Worm (Caenorhabditis elegans): Measurements from ENCODE around the gene eri-3.

The eri-3 gene

DNA sequence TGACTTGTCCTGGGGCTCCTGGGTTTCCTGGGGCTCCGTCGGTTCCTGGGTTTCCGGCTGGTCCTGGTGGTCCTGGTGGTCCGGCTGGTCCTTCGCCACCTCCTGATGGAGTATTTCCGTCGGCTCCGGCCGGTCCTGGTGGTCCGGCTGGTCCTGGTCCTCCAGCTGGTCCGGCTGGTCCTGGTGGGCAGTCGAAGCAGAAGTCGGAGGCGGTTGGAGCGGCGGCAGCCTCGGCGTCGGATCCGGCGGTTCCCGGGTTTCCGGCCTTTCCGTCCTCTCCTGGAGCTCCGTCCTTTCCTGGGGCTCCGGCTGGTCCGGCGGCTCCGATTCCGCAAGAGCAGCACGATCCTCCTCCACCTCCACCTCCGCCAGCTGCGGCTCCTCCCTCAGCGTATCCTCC lies 18.0 kb upstream of the eri-3 start:
- TF ChIP-seq unc-39 (tag; optimal IDR thresholded peaks at IDR 0.05) (no peak), sptf-1 (tag; optimal IDR thresholded peaks at IDR 0.05) (no peak), ces-1 (GFP tag; optimal IDR thresholded peaks at IDR 0.05) (no peak), ham-2 (GFP tag; optimal IDR thresholded peaks at IDR 0.05) (no peak), mls-2 (tag; optimal IDR thresholded peaks at IDR 0.05) (no peak), nhr-28 (tag; optimal IDR thresholded peaks at IDR 0.05) (no peak), zip-8 (tag; optimal IDR thresholded peaks at IDR 0.05) (no peak), lin-32 (GFP tag; optimal IDR thresholded peaks at IDR 0.05) (no peak), tbx-8 (GFP tag; optimal IDR thresholded peaks at IDR 0.05) (no peak), snpc-4 (tag; optimal IDR thresholded peaks at IDR 0.05) (no peak), lin-13 (tag; optimal IDR thresholded peaks at IDR 0.05) (no peak), unc-62 (GFP tag; optimal IDR thresholded peaks at IDR 0.05) (no peak)

ce11 chrII:1106914-1107597 lies 16.3 kb upstream of the eri-3 start, which contains the start of gene col-40:
col-40 (minus strand) TSS chrII:1106964.
- no peak for TF ChIP-seq ceh-43 (GFP tag; optimal IDR thresholded peaks at IDR 0.05)
- peak; percentile 82 for TF ChIP-seq elt-1 (tag; optimal IDR thresholded peaks at IDR 0.05; ENCODE audit: borderline replicate concordance, insufficient read depth)

DNA sequence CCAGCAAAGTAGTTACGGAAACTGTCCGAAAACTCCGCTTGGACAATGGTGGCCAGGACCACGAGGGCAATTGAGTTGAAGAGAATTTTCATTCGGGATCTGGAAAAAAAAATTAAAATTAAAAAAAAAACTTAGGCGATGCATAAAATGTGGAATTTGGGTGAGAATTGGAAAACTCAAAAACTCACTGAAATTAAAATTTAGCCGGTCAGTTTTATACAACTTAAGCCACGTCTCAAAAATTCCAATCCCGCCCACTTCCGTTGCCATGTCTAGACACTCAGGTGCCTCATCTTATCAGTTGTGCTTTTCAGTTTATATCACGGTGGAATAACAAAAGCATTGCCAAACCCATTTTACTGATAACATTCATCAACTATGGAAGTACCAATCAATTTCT lies 12.4 kb upstream of the eri-3 start, which contains the start of gene lips-11:
lips-11 (minus strand) TSS at position 101 of the 400 bp plus-strand sequence.
- no peak for TF ChIP-seq cnd-1 (tag; optimal IDR thresholded peaks at IDR 0.05)
- no peak for TF ChIP-seq blmp-1 (tag; optimal IDR thresholded peaks at IDR 0.05)
- no peak for TF ChIP-seq ham-2 (GFP tag; optimal IDR thresholded peaks at IDR 0.05)
- no peak for TF ChIP-seq ztf-11 (tag; optimal IDR thresholded peaks at IDR 0.05)
- no peak for TF ChIP-seq sem-2 (GFP tag; optimal IDR thresholded peaks at IDR 0.05)
- TF ChIP-seq hlh-1 (tag; optimal IDR thresholded peaks at IDR 0.05), result no peak
- no peak for TF ChIP-seq nhr-76 (tag; optimal IDR thresholded peaks at IDR 0.05)
- no peak for TF ChIP-seq nhr-237 (tag; optimal IDR thresholded peaks at IDR 0.05)
- TF ChIP-seq zip-8 (tag; optimal IDR thresholded peaks at IDR 0.05), result no peak
- TF ChIP-seq lin-13 (tag; optimal IDR thresholded peaks at IDR 0.05), result no peak
- TF ChIP-seq unc-39 (tag; optimal IDR thresholded peaks at IDR 0.05), result no peak

ce11 chrII:1114133-1114532 lies 9.2 kb upstream of the eri-3 start, which contains the start of gene lips-12:
lips-12 (minus strand) TSS chrII:1114233.
- no peak for TF ChIP-seq sem-2 (GFP tag; optimal IDR thresholded peaks at IDR 0.05)
- no peak for TF ChIP-seq nhr-237 (tag; optimal IDR thresholded peaks at IDR 0.05)
- no peak for TF ChIP-seq nhr-2 (tag; optimal IDR thresholded peaks at IDR 0.05)

DNA sequence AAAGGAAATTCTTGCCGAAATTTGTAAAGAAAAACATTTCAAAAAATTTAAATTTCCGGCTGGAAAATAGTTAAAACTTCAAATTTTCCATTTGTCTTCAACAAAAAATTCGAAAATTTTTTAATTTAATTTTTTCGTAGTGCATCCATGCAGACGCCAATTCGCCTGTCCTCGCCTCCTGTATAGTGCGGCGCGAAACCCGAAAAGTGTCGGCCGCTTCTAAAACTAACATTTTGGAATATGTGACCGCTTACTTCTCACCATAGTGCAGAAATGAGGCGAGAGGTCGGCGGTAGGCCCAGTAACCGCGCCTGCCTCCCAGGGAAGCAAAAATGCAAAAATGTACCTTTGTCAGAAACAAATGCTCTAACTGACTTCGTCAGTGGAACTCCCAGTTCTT lies 6.8 kb upstream of the eri-3 start:
- TF ChIP-seq ham-2 (GFP tag; optimal IDR thresholded peaks at IDR 0.05), result no peak
- no peak for TF ChIP-seq tbx-8 (GFP tag; optimal IDR thresholded peaks at IDR 0.05)
- no peak for TF ChIP-seq ces-1 (GFP tag; optimal IDR thresholded peaks at IDR 0.05)
- TF ChIP-seq flh-1 (GFP tag; optimal IDR thresholded peaks at IDR 0.05), result no peak
- TF ChIP-seq ceh-43 (GFP tag; optimal IDR thresholded peaks at IDR 0.05), result no peak
- no peak for TF ChIP-seq bed-3 (GFP tag; optimal IDR thresholded peaks at IDR 0.05)
- no peak for TF ChIP-seq mab-5 (tag; optimal IDR thresholded peaks at IDR 0.05)
- TF ChIP-seq unc-120 (tag; optimal IDR thresholded peaks at IDR 0.05; ENCODE audit: poor library complexity, severe bottlenecking), result no peak
- TF ChIP-seq nhr-237 (tag; optimal IDR thresholded peaks at IDR 0.05), result no peak
- no peak for TF ChIP-seq pha-4 (tag; optimal IDR thresholded peaks at IDR 0.05)
- no peak for TF ChIP-seq elt-3 (tag; optimal IDR thresholded peaks at IDR 0.05)
- TF ChIP-seq drap-1 (GFP tag; optimal IDR thresholded peaks at IDR 0.05), result no peak
- no peak for TF ChIP-seq cnd-1 (tag; optimal IDR thresholded peaks at IDR 0.05)
- TF ChIP-seq ztf-11 (tag; optimal IDR thresholded peaks at IDR 0.05), result no peak
